Worm (Caenorhabditis elegans) whole organism, L3 larva: ENCODE results near the gene npp-21.
A peak's percentile ranks its signal among the peaks of the same experiment; 100 is the strongest.

Experiments
- R02D3.7 ChIP-seq: fragments of 150-350 bp; optimal IDR thresholded peaks from 2 replicates; lab custom pipeline; 2014; ENCODE audit warnings: missing biosample characterization, missing genetic modification characterization
- aly-2 ChIP-seq: fragments of 150-350 bp; optimal IDR thresholded peaks from 2 replicates; lab custom pipeline; 2014; ENCODE audit warnings: missing biosample characterization, missing genetic modification characterization
- ama-1 ChIP-seq: fragments of 150-350 bp; optimal IDR thresholded peaks from 2 replicates; lab custom pipeline; 2018
- ceh-28 ChIP-seq: fragments of 150-350 bp; optimal IDR thresholded peaks from 2 replicates; lab custom pipeline; 2014; ENCODE audit warnings: missing biosample characterization, missing genetic modification reagents, missing genetic modification characterization
- ceh-82 ChIP-seq: fragments of 150-350 bp; optimal IDR thresholded peaks from 2 replicates; lab custom pipeline; 2014; ENCODE audit warnings: missing biosample characterization, missing genetic modification characterization
- ceh-9 ChIP-seq: sonication (generic microtip); optimal IDR thresholded peaks from 2 replicates; lab custom pipeline; 2018; ENCODE audit warnings: missing biosample characterization, missing genetic modification characterization
- elt-2 ChIP-seq: sonication (generic microtip); optimal IDR thresholded peaks from 2 replicates; lab custom pipeline; 2016; ENCODE audit warnings: missing genetic modification reagents, mild to moderate bottlenecking, missing genetic modification characterization, missing compliant biosample characterization
- elt-3 ChIP-seq, 3 experiments: fragments of 150-350 bp in 1 of 3; sonication (generic microtip) in 2 of 3; optimal IDR thresholded peaks; 2 replicates in 2 of 3; 4 replicates in 1 of 3; lab custom pipeline; 2014 to 2017; ENCODE audit warnings: missing biosample characterization in 3 of 3, missing genetic modification characterization in 3 of 3
- fkh-10 ChIP-seq: sonication (generic microtip); optimal IDR thresholded peaks from 2 replicates; lab custom pipeline; 2017; ENCODE audit warnings: missing biosample characterization, missing genetic modification reagents, missing genetic modification characterization
- hmg-11 ChIP-seq: sonication (generic microtip); optimal IDR thresholded peaks from 2 replicates; lab custom pipeline; 2016; ENCODE audit warnings: missing genetic modification characterization, missing compliant biosample characterization
- jun-1 ChIP-seq: fragments of 150-350 bp; optimal IDR thresholded peaks from 2 replicates; lab custom pipeline; 2014; ENCODE audit warnings: missing biosample characterization, missing genetic modification reagents, missing genetic modification characterization
- lin-15B ChIP-seq: fragments of 150-350 bp; optimal IDR thresholded peaks from 2 replicates; lab custom pipeline; 2014; ENCODE audit warnings: missing biosample characterization, missing genetic modification characterization
- lin-39 ChIP-seq: fragments of 150-350 bp; optimal IDR thresholded peaks from 2 replicates; lab custom pipeline; 2018; ENCODE audit warnings: missing biosample characterization, missing genetic modification reagents, missing genetic modification characterization
- lsy-12 ChIP-seq: sonication (generic microtip); optimal IDR thresholded peaks from 2 replicates; lab custom pipeline; 2016; ENCODE audit warnings: mild to moderate bottlenecking, missing genetic modification characterization, missing compliant biosample characterization
- nfya-1 ChIP-seq: sonication (generic microtip); optimal IDR thresholded peaks from 2 replicates; lab custom pipeline; 2017; ENCODE audit warnings: missing genetic modification characterization, mild to moderate bottlenecking, missing compliant biosample characterization, antibody characterized with exemption, moderate library complexity; ENCODE audit not compliant: insufficient read depth
- nhr-11 ChIP-seq: fragments of 150-350 bp; optimal IDR thresholded peaks from 2 replicates; lab custom pipeline; 2014; ENCODE audit warnings: missing biosample characterization, missing genetic modification characterization
- nhr-12 ChIP-seq: fragments of 150-350 bp; optimal IDR thresholded peaks from 2 replicates; lab custom pipeline; 2014; ENCODE audit warnings: missing biosample characterization, missing genetic modification characterization
- nhr-23 ChIP-seq: fragments of 150-350 bp; optimal IDR thresholded peaks from 2 replicates; lab custom pipeline; 2014; ENCODE audit warnings: missing biosample characterization, missing genetic modification reagents, missing genetic modification characterization
- nhr-237 ChIP-seq: fragments of 150-350 bp; optimal IDR thresholded peaks from 2 replicates; lab custom pipeline; 2014; ENCODE audit warnings: missing biosample characterization, missing genetic modification characterization
- nhr-28 ChIP-seq: fragments of 150-350 bp; optimal IDR thresholded peaks from 2 replicates; lab custom pipeline; 2014; ENCODE audit warnings: missing biosample characterization, missing genetic modification characterization
- nhr-76 ChIP-seq: fragments of 150-350 bp; sonication (generic microtip); optimal IDR thresholded peaks from 5 replicates; lab custom pipeline; 2014; ENCODE audit warnings: missing biosample characterization, missing genetic modification characterization
- nhr-77 ChIP-seq: fragments of 150-350 bp; optimal IDR thresholded peaks from 2 replicates; lab custom pipeline; 2014; ENCODE audit warnings: missing biosample characterization, missing genetic modification characterization
- pha-4 ChIP-seq: fragments of 150-350 bp; optimal IDR thresholded peaks from 2 replicates; lab custom pipeline; 2014; ENCODE audit warnings: missing biosample characterization, missing genetic modification reagents, missing genetic modification characterization
- pqm-1 ChIP-seq: fragments of 150-350 bp; optimal IDR thresholded peaks from 2 replicates; lab custom pipeline; 2017; ENCODE audit warnings: missing biosample characterization, missing genetic modification characterization, inconsistent platforms
- sea-2 ChIP-seq: fragments of 150-350 bp; sonication (generic microtip); optimal IDR thresholded peaks from 4 replicates; lab custom pipeline; 2014; ENCODE audit warnings: missing biosample characterization, missing genetic modification reagents, missing genetic modification characterization
- snpc-4 ChIP-seq: fragments of 150-350 bp; optimal IDR thresholded peaks from 2 replicates; lab custom pipeline; 2014; ENCODE audit warnings: missing biosample characterization, missing genetic modification characterization
- tbx-2 ChIP-seq: sonication (generic microtip); optimal IDR thresholded peaks from 2 replicates; lab custom pipeline; 2016; ENCODE audit warnings: mild to moderate bottlenecking, missing genetic modification characterization, missing compliant biosample characterization
- unc-62 ChIP-seq: fragments of 150-350 bp; sonication (generic microtip); optimal IDR thresholded peaks from 4 replicates; lab custom pipeline; 2014; ENCODE audit warnings: missing biosample characterization, missing genetic modification reagents, missing genetic modification characterization
- zag-1 ChIP-seq: fragments of 150-350 bp; optimal IDR thresholded peaks from 2 replicates; lab custom pipeline; 2014; ENCODE audit warnings: missing biosample characterization, missing genetic modification characterization

npp-21 gene

DNA sequence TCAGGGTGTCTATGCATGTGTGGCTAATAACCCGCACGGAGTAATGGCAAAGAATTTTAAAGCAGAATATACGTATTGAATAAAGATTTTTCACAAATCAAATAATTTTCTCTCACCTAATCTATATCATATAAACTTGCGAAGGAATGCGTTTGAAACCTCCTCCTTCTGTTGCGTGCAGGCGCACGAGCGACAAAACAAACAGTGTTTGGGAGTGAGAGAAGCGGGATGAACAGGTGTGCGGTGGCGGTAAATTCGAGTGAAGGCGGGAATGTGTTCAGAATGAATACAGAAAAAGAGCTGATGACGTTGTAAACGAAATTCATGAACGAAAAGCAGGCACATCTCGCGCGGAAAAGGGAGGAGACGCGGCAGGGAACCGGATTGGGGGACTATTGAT is 14.9 kb downstream of the npp-21 start:
- TF ChIP-seq ceh-82 (no peak), pha-4 (tag; lab: Kevin White, UChicago) (peak; percentile 5), fkh-10 (no peak), nfya-1 (tag; lab: Kevin White, UChicago) (peak; percentile 10), elt-2 (tag; lab: Kevin White, UChicago) (no peak), ceh-28 (tag; lab: Kevin White, UChicago) (no peak), hmg-11 (tag; lab: Kevin White, UChicago) (peak; percentile 4)

DNA sequence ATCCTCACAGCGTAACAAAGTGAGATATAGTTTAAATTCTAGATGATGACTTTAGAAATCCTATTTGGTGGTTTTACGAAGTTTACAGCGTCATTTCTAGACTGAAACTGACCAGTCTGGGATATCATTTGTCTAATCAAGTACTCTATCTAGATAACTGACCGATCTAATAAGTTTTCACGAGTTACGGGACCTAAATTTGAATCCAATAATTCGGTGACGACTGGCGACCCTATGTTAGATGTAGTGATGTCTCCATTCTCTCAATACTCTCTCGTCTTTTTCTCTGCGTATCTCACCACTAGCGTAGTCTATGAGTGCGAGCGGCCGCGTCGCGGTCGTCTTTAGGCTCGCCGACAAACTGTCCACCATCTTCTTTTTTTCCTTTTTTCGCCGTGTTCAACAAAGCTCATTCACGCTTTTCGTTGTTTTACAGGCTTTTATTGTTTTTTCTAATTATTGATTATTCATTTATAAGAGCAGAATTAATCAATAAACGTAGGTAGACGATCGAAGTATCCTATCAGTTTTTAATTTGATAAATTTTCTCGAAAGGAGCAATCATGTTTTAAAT is 15.9 kb downstream of the npp-21 start:
- TF ChIP-seq unc-62 (GFP tag; lab: Kevin White, UChicago) (no peak), hmg-11 (tag; lab: Kevin White, UChicago) (peak; percentile 66), ama-1 (peak; percentile 69), ceh-9 (no peak), nhr-23 (tag; lab: Kevin White, UChicago) (peak; percentile 5), snpc-4 (tag; lab: Kevin White, UChicago) (no peak), elt-2 (tag; lab: Kevin White, UChicago) (peak; percentile 15), tbx-2 (tag; lab: Kevin White, UChicago) (no peak), pha-4 (tag; lab: Kevin White, UChicago) (peak; percentile 47), R02D3.7 (tag; lab: Kevin White, UChicago) (peak; percentile 7), nfya-1 (tag; lab: Kevin White, UChicago) (peak; percentile 53), ceh-28 (tag; lab: Kevin White, UChicago) (peak; percentile 56)
- TF ChIP-seq, all 47 proteins: peak for 8

ce11 chrII:7616141-7616540 is 16.7 kb downstream of the npp-21 start, which contains the start of gene cdc-42:
Gene cdc-42 (plus strand): TSS chrII:7616452.
- TF ChIP-seq sea-2 (GFP tag; lab: Kevin White, UChicago) (no peak), ceh-9 (no peak), ama-1 (peak; percentile 16), lin-15B (tag; lab: Kevin White, UChicago) (no peak), nhr-77 (tag; lab: Kevin White, UChicago) (no peak)
- TF ChIP-seq, all 47 proteins: peak for 1

DNA sequence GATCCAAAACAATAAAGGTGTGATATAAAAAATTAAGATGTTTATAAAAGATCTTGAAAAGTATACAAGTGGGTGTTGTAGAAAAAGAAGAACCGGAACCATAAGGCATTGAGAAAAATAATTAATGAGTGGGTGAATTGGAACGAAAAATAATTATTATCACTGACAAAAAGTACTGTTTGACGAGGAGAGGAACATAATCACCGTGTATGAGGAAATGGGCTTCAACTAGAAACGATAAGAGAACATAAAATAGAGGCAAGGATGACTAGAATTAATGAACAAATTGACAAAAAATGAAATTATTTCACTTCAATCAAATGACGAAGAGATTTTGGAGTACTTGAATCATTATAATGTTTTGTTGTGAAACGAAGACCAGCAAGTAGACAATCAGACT is 18.8 kb downstream of the npp-21 start:
- TF ChIP-seq pha-4 (tag; lab: Kevin White, UChicago) (peak; percentile 5), hmg-11 (tag; lab: Kevin White, UChicago) (no peak), pqm-1 (tag; lab: Kevin White, UChicago) (peak; percentile 52), elt-2 (tag; lab: Kevin White, UChicago) (peak; percentile 37)
- TF ChIP-seq, all 47 proteins: peak for 3

DNA sequence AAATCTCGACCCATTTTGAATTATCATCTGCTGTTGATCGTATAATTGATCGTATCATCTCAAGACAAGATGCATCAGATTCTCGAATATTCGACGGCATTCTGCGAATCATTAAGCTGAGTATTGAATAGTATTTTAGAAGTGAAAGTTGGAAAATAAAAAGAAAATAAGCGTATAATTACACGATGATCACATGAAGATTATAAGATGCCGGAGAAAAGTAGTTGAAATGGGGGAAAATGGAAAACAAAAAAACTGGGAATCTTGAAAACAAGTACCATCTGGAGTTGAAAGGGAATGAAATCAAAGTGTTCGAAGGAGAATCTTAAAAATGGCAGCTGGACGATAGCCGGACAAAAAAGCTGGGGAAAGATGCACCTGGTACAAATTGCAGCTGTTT is 21.0 kb downstream of the npp-21 start, which contains the start of gene R07G3.8:
R07G3.8 (minus strand) TSS at position 101 of the 400 bp plus-strand sequence.
- no peak for TF ChIP-seq lsy-12 (tag; lab: Kevin White, UChicago)
- no peak for TF ChIP-seq nhr-12 (tag; lab: Kevin White, UChicago)
- no peak for TF ChIP-seq nhr-28 (tag; lab: Kevin White, UChicago)
- no peak for TF ChIP-seq nhr-76
- TF ChIP-seq nhr-11 (tag; lab: Kevin White, UChicago): no peak
- TF ChIP-seq zag-1 (tag; lab: Kevin White, UChicago): no peak
- no peak for TF ChIP-seq elt-3 (tag; optimal IDR thresholded peaks at IDR 0.05; lab: Kevin White, UChicago)
- TF ChIP-seq sea-2 (GFP tag; lab: Kevin White, UChicago): no peak
- no peak for TF ChIP-seq ama-1
- no peak for TF ChIP-seq nhr-237 (tag; lab: Kevin White, UChicago)

- TF ChIP-seq nhr-23 (tag; lab: Kevin White, UChicago) (peak; percentile 36), lin-39 (tag; lab: Kevin White, UChicago) (no peak), jun-1 (tag; lab: Kevin White, UChicago) (no peak), aly-2 (tag; lab: Kevin White, UChicago) (no peak)
These were observed 22.1 kb downstream of the npp-21 start for ce11 chrII:7621513-7621912.
